Fruit fly (Drosophila melanogaster) whole organism, pupa: ENCODE results near the gene aru.

Source experiments
- CG10348 ChIP-seq: fragments of 200-800 bp; sonication (Bioruptor generic); IDR thresholded peaks from 2 replicates; pipeline ENCODE4 v1.3.6; 2022; ENCODE audit warnings: missing biosample characterization, missing genetic modification characterization
- CG12605 ChIP-seq: fragments of 200-800 bp; sonication (Bioruptor generic); IDR thresholded peaks from 2 replicates; pipeline ENCODE4 v1.3.6; 2022; ENCODE audit warnings: missing biosample characterization, missing genetic modification characterization
- CG13204 ChIP-seq: fragments of 200-800 bp; sonication (Bioruptor generic); optimal IDR thresholded peaks from 2 replicates; lab custom pipeline; 2018; ENCODE audit warnings: missing biosample characterization, mild to moderate bottlenecking, missing genetic modification characterization, moderate library complexity
- CG14655 ChIP-seq: fragments of 200-800 bp; sonication (Bioruptor generic); optimal IDR thresholded peaks from 3 replicates; lab custom pipeline; 2017; ENCODE audit warnings: mild to moderate bottlenecking, missing biosample characterization, missing genetic modification reagents, missing genetic modification characterization
- CG15710 ChIP-seq: fragments of 200-800 bp; sonication (Bioruptor generic); optimal IDR thresholded peaks from 2 replicates; lab custom pipeline; 2018; ENCODE audit warnings: missing biosample characterization, mild to moderate bottlenecking, missing genetic modification characterization, moderate library complexity
- CG17806 ChIP-seq: fragments of 200-800 bp; sonication (Bioruptor generic); optimal IDR thresholded peaks from 2 replicates; lab custom pipeline; 2018; ENCODE audit warnings: missing biosample characterization, mild to moderate bottlenecking, missing genetic modification characterization, moderate library complexity
- CG32121 ChIP-seq: fragments of 200-800 bp; sonication (Bioruptor generic); IDR thresholded peaks from 2 replicates; pipeline ENCODE4 v1.3.6; 2022; ENCODE audit warnings: missing biosample characterization, missing genetic modification characterization
- CG34367 ChIP-seq: fragments of 200-800 bp; sonication (Bioruptor generic); optimal IDR thresholded peaks from 2 replicates; lab custom pipeline; 2018; ENCODE audit warnings: missing biosample characterization, mild to moderate bottlenecking, missing genetic modification characterization
- CG4496 ChIP-seq: fragments of 200-800 bp; sonication (Bioruptor generic); IDR thresholded peaks from 3 replicates; pipeline ENCODE4 v1.3.6; 2022; ENCODE audit warnings: missing biosample characterization, missing genetic modification characterization
- CG8159 ChIP-seq: fragments of 200-800 bp; sonication (Bioruptor generic); optimal IDR thresholded peaks from 3 replicates; lab custom pipeline; 2018; ENCODE audit warnings: missing biosample characterization, mild to moderate bottlenecking, missing genetic modification characterization, moderate library complexity
- CG8301 ChIP-seq: fragments of 200-800 bp; sonication (Bioruptor generic); optimal IDR thresholded peaks from 2 replicates; lab custom pipeline; 2018; ENCODE audit warnings: missing biosample characterization, mild to moderate bottlenecking, missing genetic modification characterization
- CG9948 ChIP-seq: fragments of 200-800 bp; sonication (Bioruptor generic); optimal IDR thresholded peaks from 2 replicates; lab custom pipeline; 2018; ENCODE audit warnings: missing biosample characterization, mild to moderate bottlenecking, missing genetic modification characterization, moderate library complexity
- D1 ChIP-seq: fragments of 200-800 bp; sonication (Bioruptor generic); optimal IDR thresholded peaks from 2 replicates; lab custom pipeline; 2018; ENCODE audit warnings: missing biosample characterization, mild to moderate bottlenecking, missing genetic modification characterization, moderate library complexity
- EcR ChIP-seq: fragments of 200-800 bp; sonication (Bioruptor generic); optimal IDR thresholded peaks from 3 replicates; lab custom pipeline; 2019; ENCODE audit warnings: missing biosample characterization, missing genetic modification characterization, mild to moderate bottlenecking, moderate library complexity, missing genetic modification reagents
- Ets98B ChIP-seq: fragments of 200-800 bp; sonication (Bioruptor generic); IDR thresholded peaks from 2 replicates; pipeline ENCODE4 v1.3.6; 2022; ENCODE audit warnings: missing biosample characterization, missing genetic modification characterization
- Pif1A ChIP-seq: fragments of 200-800 bp; sonication (Bioruptor generic); optimal IDR thresholded peaks from 3 replicates; lab custom pipeline; 2016; ENCODE audit warnings: missing biosample characterization, missing genetic modification characterization
- Pif1B ChIP-seq: fragments of 200-800 bp; sonication (Bioruptor generic); optimal IDR thresholded peaks from 3 replicates; lab custom pipeline; 2016; ENCODE audit warnings: missing biosample characterization, missing genetic modification characterization
- Snoo ChIP-seq: fragments of 200-800 bp; sonication (Bioruptor generic); optimal IDR thresholded peaks from 3 replicates; lab custom pipeline; 2017; ENCODE audit warnings: missing biosample characterization, mild to moderate bottlenecking, missing genetic modification characterization, inconsistent platforms
- fd96Ca ChIP-seq: fragments of 200-800 bp; sonication (Bioruptor generic); IDR thresholded peaks from 3 replicates; pipeline ENCODE4 v1.3.6; 2022; ENCODE audit warnings: missing biosample characterization, missing genetic modification characterization
- gl ChIP-seq: fragments of 200-800 bp; sonication (Bioruptor generic); optimal IDR thresholded peaks from 2 replicates; lab custom pipeline; 2018; ENCODE audit warnings: missing biosample characterization, mild to moderate bottlenecking, missing genetic modification characterization
- rn ChIP-seq: fragments of 200-800 bp; sonication (Bioruptor generic); IDR thresholded peaks from 2 replicates; pipeline ENCODE4 v1.3.6; 2022; ENCODE audit warnings: missing biosample characterization, missing genetic modification characterization

Gene aru

DNA sequence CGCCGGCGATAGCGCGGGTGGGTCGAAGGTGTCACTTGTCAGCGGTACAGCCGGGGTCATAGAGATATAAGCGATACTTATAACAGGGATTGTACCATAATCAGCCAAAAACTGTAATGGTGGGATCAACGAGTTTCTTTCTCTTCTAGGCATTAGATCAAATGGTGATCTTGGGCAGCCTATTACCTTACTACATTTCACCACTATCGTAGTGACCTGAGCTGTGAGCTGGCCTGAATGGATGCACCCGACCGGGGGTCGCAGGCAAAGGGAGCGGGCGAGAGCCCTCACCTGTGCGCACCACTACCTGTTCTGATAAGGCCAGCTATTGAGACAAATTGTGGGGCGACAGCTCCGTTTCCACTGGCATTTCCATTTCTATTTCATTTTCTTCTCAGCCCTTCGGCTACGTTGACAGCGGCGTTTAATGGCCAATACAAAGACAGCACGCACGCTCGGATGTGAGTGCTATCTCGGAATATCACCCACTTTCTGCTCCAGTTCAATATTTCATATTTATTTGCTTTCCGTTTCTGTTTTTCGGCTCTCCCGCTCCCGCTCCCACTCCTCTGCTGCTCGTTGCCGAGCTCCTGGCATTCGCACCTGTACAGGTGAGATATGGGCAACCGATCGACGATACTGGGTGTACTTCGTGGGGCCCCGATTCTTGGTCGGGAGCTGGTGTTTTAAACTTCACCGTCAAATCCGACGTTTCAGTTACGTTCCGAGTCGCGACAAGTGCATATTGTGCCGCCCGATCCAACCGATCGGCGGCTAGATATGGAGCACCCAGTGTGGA, 11.3 kb downstream of the aru start:
- TF ChIP-seq CG15710 (tag; lab: Kevin White, UChicago) (peak; percentile 21), Snoo (no peak), Pif1A (peak; percentile 26), CG32121 (GFP tag; lab: Robert Waterston, UW) (peak; percentile 57), rn (GFP tag; lab: Robert Waterston, UW) (no peak), CG10348 (no peak), Ets98B (peak; percentile 45), CG13204 (GFP tag; lab: Kevin White, UChicago) (peak; percentile 9), CG9948 (tag; lab: Kevin White, UChicago) (peak; percentile 16), CG4496 (no peak; the same call in 2 of the 3 replicates), CG8159 (peak; percentile 43), Pif1B (GFP tag; lab: Kevin White, UChicago) (no peak), EcR (GFP tag; lab: Kevin White, UChicago) (no peak), CG12605 (no peak), CG17806 (no peak), CG14655 (GFP tag; lab: Kevin White, UChicago) (no peak), fd96Ca (peak; percentile 51; the same call in 1 of the 3 replicates), CG8301 (tag; lab: Kevin White, UChicago) (peak; percentile 19), gl (tag; lab: Kevin White, UChicago) (no peak), D1 (no peak), CG34367 (tag; lab: Kevin White, UChicago) (no peak)

DNA sequence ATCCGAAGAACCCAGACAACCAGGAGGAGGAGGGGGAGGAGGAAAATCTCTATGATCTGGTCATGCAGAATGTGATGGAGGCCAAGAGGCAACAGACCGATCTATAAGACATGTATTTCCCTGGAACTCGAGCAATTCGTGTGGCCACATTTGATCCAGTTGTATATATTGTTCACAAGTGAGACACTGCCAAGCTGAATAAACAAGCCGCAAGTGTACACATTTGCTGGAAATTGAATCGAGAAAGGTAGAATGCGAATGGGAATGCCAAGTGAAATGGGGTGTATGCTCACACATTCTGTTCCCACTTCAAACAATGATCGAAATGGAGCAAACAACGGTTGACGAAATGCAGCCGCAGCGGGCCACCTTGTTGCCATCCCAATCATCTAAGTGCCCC, 12.2 kb downstream of the aru start:
- no peak for TF ChIP-seq fd96Ca
- no peak for TF ChIP-seq CG9948 (tag; lab: Kevin White, UChicago)
- no peak for TF ChIP-seq CG13204 (GFP tag; lab: Kevin White, UChicago)
- no peak for TF ChIP-seq Snoo
- TF ChIP-seq Pif1B (GFP tag; lab: Kevin White, UChicago), result no peak
- TF ChIP-seq CG10348, result no peak
- no peak for TF ChIP-seq gl (tag; lab: Kevin White, UChicago)
- no peak for TF ChIP-seq CG34367 (tag; lab: Kevin White, UChicago)
- no peak for TF ChIP-seq Pif1A

DNA sequence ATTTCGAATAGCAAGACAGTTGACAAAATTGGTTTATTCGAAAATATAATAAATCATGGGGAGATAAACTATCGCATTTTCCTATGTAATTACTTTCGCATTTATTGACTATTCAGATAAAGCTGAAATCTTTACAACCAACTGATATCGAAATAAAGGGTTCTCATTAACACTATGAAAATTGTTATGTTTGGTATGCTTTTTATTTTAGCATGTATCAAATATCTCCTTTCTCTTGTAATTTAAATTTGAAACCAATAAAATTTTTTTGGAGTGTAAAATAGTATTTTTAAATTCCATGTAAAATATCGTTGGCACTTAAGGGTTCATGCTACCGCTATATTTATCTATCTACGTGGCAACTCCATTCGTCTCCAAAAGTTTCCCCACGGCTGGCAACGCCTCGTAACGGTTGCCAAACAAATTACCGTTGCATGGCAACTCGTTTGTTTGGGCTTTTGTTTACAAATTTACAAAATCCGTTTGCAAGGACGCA, 13.1 kb downstream of the aru start, which contains the start of gene CG13949:
Gene CG13949 (plus strand): TSS at position 286 of the 496 bp plus-strand sequence.
- peak; percentile 40; the same call in 1 of the 2 replicates for TF ChIP-seq rn (GFP tag; lab: Robert Waterston, UW)
- TF ChIP-seq Pif1A, result no peak
- no peak for TF ChIP-seq EcR (GFP tag; lab: Kevin White, UChicago)
- TF ChIP-seq CG15710 (tag; lab: Kevin White, UChicago), result peak; percentile 45
- no peak for TF ChIP-seq CG14655 (GFP tag; lab: Kevin White, UChicago)
- TF ChIP-seq CG13204 (GFP tag; lab: Kevin White, UChicago), result no peak
- no peak for TF ChIP-seq CG10348
- TF ChIP-seq CG8301 (tag; lab: Kevin White, UChicago), result peak; percentile 16
- no peak for TF ChIP-seq gl (tag; lab: Kevin White, UChicago)
- no peak for TF ChIP-seq CG34367 (tag; lab: Kevin White, UChicago)
- peak; percentile 42; the same call in 1 of the 2 replicates for TF ChIP-seq CG12605
- peak; percentile 29 for TF ChIP-seq CG9948 (tag; lab: Kevin White, UChicago)
- no peak for TF ChIP-seq D1
- TF ChIP-seq Ets98B, result peak; percentile 53
- TF ChIP-seq CG32121 (GFP tag; lab: Robert Waterston, UW), result peak; percentile 33; the same call in 1 of the 2 replicates
- TF ChIP-seq Snoo, result no peak
- TF ChIP-seq Pif1B (GFP tag; lab: Kevin White, UChicago), result no peak
- TF ChIP-seq fd96Ca, result no peak
- TF ChIP-seq CG4496, result peak; percentile 81
- TF ChIP-seq CG8159, result peak; percentile 29
- TF ChIP-seq CG17806, result peak; percentile 43

- TF ChIP-seq CG15710 (tag; lab: Kevin White, UChicago), result peak; percentile 28
- peak; percentile 60 for TF ChIP-seq EcR (GFP tag; lab: Kevin White, UChicago)
- no peak for TF ChIP-seq CG34367 (tag; lab: Kevin White, UChicago)
- TF ChIP-seq rn (GFP tag; lab: Robert Waterston, UW), result no peak
- peak; percentile 4 for TF ChIP-seq CG8159
- TF ChIP-seq Ets98B, result peak; percentile 53
- TF ChIP-seq gl (tag; lab: Kevin White, UChicago), result peak; percentile 8
- no peak for TF ChIP-seq CG13204 (GFP tag; lab: Kevin White, UChicago)
- no peak for TF ChIP-seq CG14655 (GFP tag; lab: Kevin White, UChicago)
- peak; percentile 46 for TF ChIP-seq Snoo
- no peak for TF ChIP-seq Pif1A
- peak; percentile 49 for TF ChIP-seq CG12605
- TF ChIP-seq CG4496, result peak; percentile 76
- TF ChIP-seq D1, result no peak
- TF ChIP-seq CG8301 (tag; lab: Kevin White, UChicago), result peak; percentile 28
- TF ChIP-seq CG32121 (GFP tag; lab: Robert Waterston, UW), result peak; percentile 59; the same call in 1 of the 2 replicates
- TF ChIP-seq fd96Ca, result peak; percentile 53; the same call in 1 of the 3 replicates
- TF ChIP-seq CG9948 (tag; lab: Kevin White, UChicago), result no peak
- TF ChIP-seq CG10348, result no peak
- TF ChIP-seq CG17806, result peak; percentile 7
- no peak for TF ChIP-seq Pif1B (GFP tag; lab: Kevin White, UChicago)
Observed at dm6 chr2L:852647-853111, 15.5 kb downstream of the aru start, which contains the start of the genes CG4291 and kraken. Gene CG4291 (minus strand): TSS chr2L:852730. Gene kraken (plus strand): TSS chr2L:852768.

dm6 chr2L:850727-851257, 17.4 kb downstream of the aru start, which contains the start of gene drongo:
Gene drongo (minus strand): TSS chr2L:851071.
- TF ChIP-seq CG13204 (GFP tag; lab: Kevin White, UChicago) (peak; percentile 48), CG32121 (GFP tag; lab: Robert Waterston, UW) (peak; percentile 16; the same call in 1 of the 2 replicates), CG14655 (GFP tag; lab: Kevin White, UChicago) (no peak), CG10348 (no peak), CG4496 (peak; percentile 74), Pif1B (GFP tag; lab: Kevin White, UChicago) (no peak), Snoo (peak; percentile 14), CG8301 (tag; lab: Kevin White, UChicago) (no peak), CG9948 (tag; lab: Kevin White, UChicago) (no peak), Ets98B (peak; percentile 64; the same call in 1 of the 2 replicates), gl (tag; lab: Kevin White, UChicago) (peak; percentile 13), CG12605 (peak; percentile 77), rn (GFP tag; lab: Robert Waterston, UW) (no peak), EcR (GFP tag; lab: Kevin White, UChicago) (peak; percentile 53), CG8159 (peak; percentile 7), D1 (no peak), CG15710 (tag; lab: Kevin White, UChicago) (peak; percentile 7), CG34367 (tag; lab: Kevin White, UChicago) (no peak), fd96Ca (no peak; the same call in 2 of the 3 replicates)
